Worm (Caenorhabditis elegans): ENCODE measurements around the gene F57H12.6.

DNA sequence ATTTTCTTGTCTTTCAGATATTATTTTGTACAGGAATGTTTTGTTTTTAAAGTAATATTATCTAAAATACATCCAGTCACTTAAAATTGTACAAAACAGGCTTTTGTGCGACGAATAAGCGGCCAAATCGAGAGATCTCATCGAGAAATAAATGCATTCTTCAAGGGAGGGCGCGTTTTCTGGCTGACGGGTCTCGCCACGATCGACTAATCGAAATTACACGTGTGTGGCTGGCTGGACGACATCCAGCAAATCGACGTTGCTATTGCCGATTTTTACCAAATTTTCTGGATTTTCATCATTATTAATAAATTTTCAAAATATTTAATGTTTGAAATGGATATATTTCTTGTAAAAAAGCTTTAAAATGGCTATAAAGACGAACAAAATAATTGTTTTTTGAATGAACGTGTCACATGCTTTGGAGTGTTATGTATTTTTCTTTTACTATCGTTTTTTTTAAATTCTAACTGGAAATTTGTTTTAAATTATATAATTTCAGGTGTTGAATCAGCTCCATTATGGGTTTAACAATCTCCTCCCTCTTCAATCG lies 6.0 kb upstream of the F57H12.6 start, which contains the start of gene arf-5:
- TF ChIP-seq zag-1 (tag; optimal IDR thresholded peaks at IDR 0.05) (no peak), snpc-4 (tag; optimal IDR thresholded peaks at IDR 0.05) (no peak), lsy-2 (tag; optimal IDR thresholded peaks at IDR 0.05) (peak in 1 of 2 experiments; percentile 61), egl-27 (tag; optimal IDR thresholded peaks at IDR 0.05) (no peak), mxl-3 (GFP tag; optimal IDR thresholded peaks at IDR 0.05) (peak; percentile 85), ZK337.2 (GFP tag; IDR thresholded peaks at IDR 0.05) (no peak), aly-2 (tag; optimal IDR thresholded peaks at IDR 0.05) (no peak), pha-4 (GFP tag; IDR thresholded peaks at IDR 0.05) (no peak), pha-4 (tag; optimal IDR thresholded peaks at IDR 0.05) (no peak), ama-1 (optimal IDR thresholded peaks at IDR 0.05) (no peak), hlh-30 (tag; optimal IDR thresholded peaks at IDR 0.05; ENCODE audit: insufficient read depth) (peak; percentile 64), ztf-11 (tag; optimal IDR thresholded peaks at IDR 0.05) (no peak)
